Worm (Caenorhabditis elegans) whole organism, midembryonic: ENCODE measurements around the gene C05C12.4.

ENCODE experiments used
- T22C8.4 ChIP-seq: fragments of 200-800 bp; sonication (Bioruptor generic); IDR thresholded peaks from 2 replicates; pipeline ENCODE4 v1.3.6; 2022; ENCODE audit warnings: missing genetic modification characterization, missing compliant biosample characterization
- ztf-23 ChIP-seq: fragments of 200-800 bp; sonication (Bioruptor generic); IDR thresholded peaks from 2 replicates; pipeline ENCODE4 v1.3.6; 2022; ENCODE audit warnings: missing genetic modification reagents, missing genetic modification characterization, missing compliant biosample characterization

DNA sequence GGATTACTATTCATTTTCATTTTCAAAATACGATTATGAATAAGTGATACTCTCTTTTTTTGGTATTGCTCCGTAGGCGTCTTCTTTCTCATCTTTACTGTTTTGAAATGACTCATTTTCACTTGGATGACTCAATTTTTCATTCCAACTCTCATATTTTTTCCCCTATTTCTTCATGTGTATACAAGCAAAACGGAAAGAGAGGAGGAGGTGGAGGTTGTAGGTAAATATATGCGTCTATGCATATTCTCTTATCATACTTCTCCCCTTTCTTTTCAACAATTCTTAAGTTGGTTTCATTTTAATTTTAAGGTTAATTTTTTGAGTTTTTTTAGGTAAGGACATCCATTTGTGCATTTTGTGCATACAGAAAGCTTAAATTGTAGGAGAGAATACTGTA lies 38.2 kb upstream of the C05C12.4 start:
- TF ChIP-seq ztf-23: no peak
- TF ChIP-seq T22C8.4 (GFP tag; lab: Robert Waterston, UW): no peak
